Fruit fly (Drosophila melanogaster) whole organism, adult: ENCODE measurements around the gene CG32243.

ENCODE experiments used
- CG11617 ChIP-seq: fragments of 200-800 bp; sonication (Bioruptor generic); optimal IDR thresholded peaks from 2 replicates; lab custom pipeline; 2017; ENCODE audit warnings: mild to moderate bottlenecking, missing biosample characterization, missing genetic modification reagents, missing genetic modification characterization
- CG12768 ChIP-seq: fragments of 200-800 bp; sonication (Bioruptor generic); optimal IDR thresholded peaks from 2 replicates; lab custom pipeline; 2017; ENCODE audit warnings: missing biosample characterization, missing genetic modification characterization, mild to moderate bottlenecking, moderate library complexity, missing genetic modification reagents
- CG14711 ChIP-seq: fragments of 200-800 bp; sonication (Bioruptor generic); optimal IDR thresholded peaks from 2 replicates; lab custom pipeline; 2018; ENCODE audit warnings: missing biosample characterization, mild to moderate bottlenecking, missing genetic modification characterization, moderate library complexity
- CG1620 ChIP-seq: fragments of 200-800 bp; sonication (Bioruptor generic); optimal IDR thresholded peaks from 2 replicates; lab custom pipeline; 2016; ENCODE audit warnings: missing biosample characterization, missing genetic modification characterization
- CG33017 ChIP-seq: fragments of 200-800 bp; sonication (Bioruptor generic); optimal IDR thresholded peaks from 2 replicates; lab custom pipeline; 2018; ENCODE audit warnings: missing biosample characterization, mild to moderate bottlenecking, missing genetic modification characterization, moderate library complexity
- CG5204 ChIP-seq: fragments of 200-800 bp; sonication (Bioruptor generic); optimal IDR thresholded peaks from 2 replicates; lab custom pipeline; 2016; ENCODE audit warnings: missing biosample characterization, missing genetic modification characterization
- CG7045 ChIP-seq: fragments of 200-800 bp; sonication (Bioruptor generic); optimal IDR thresholded peaks from 2 replicates; lab custom pipeline; 2017; ENCODE audit warnings: missing biosample characterization, mild to moderate bottlenecking, missing genetic modification characterization
- CG7101 ChIP-seq: fragments of 200-800 bp; sonication (Bioruptor generic); optimal IDR thresholded peaks from 2 replicates; lab custom pipeline; 2018; ENCODE audit warnings: missing biosample characterization, mild to moderate bottlenecking, missing genetic modification characterization, moderate library complexity
- Clk ChIP-seq: fragments of 200-800 bp; sonication (Bioruptor generic); optimal IDR thresholded peaks from 2 replicates; lab custom pipeline; 2017; ENCODE audit warnings: missing biosample characterization, missing genetic modification characterization
- Crg-1 ChIP-seq: fragments of 200-800 bp; sonication (Bioruptor generic); optimal IDR thresholded peaks from 2 replicates; lab custom pipeline; 2016; ENCODE audit warnings: missing biosample characterization, missing genetic modification characterization
- Hr96 ChIP-seq: fragments of 200-800 bp; sonication (Bioruptor generic); optimal IDR thresholded peaks from 2 replicates; lab custom pipeline; 2016; ENCODE audit warnings: missing biosample characterization, missing genetic modification characterization
- Mnt ChIP-seq: fragments of 200-800 bp; sonication (Bioruptor generic); optimal IDR thresholded peaks from 2 replicates; lab custom pipeline; 2016; ENCODE audit warnings: missing biosample characterization, mild to moderate bottlenecking, missing genetic modification characterization
- bab1 ChIP-seq: fragments of 200-800 bp; sonication (Bioruptor generic); optimal IDR thresholded peaks from 3 replicates; lab custom pipeline; 2019; ENCODE audit warnings: missing biosample characterization, mild to moderate bottlenecking, missing genetic modification characterization, moderate library complexity
- cic ChIP-seq: fragments of 200-800 bp; sonication (Bioruptor generic); optimal IDR thresholded peaks from 2 replicates; lab custom pipeline; 2017; ENCODE audit warnings: missing biosample characterization, mild to moderate bottlenecking, missing genetic modification characterization, moderate library complexity
- cnc ChIP-seq, 2 experiments: fragments of >200 bp; optimal IDR thresholded peaks; 2 replicates each; lab custom pipeline; 2017
- kay ChIP-seq: fragments of 200-800 bp; sonication (Bioruptor generic); peaks from one replicate; lab custom pipeline; 2016; ENCODE audit warnings: missing biosample characterization, missing genetic modification characterization, borderline replicate concordance
- ovo ChIP-seq: fragments of 200-800 bp; sonication (Bioruptor generic); optimal IDR thresholded peaks from 2 replicates; lab custom pipeline; 2016; ENCODE audit warnings: missing biosample characterization, missing genetic modification characterization
- pad ChIP-seq: fragments of 200-800 bp; sonication (Bioruptor generic); optimal IDR thresholded peaks from 3 replicates; lab custom pipeline; 2017; ENCODE audit warnings: missing biosample characterization, missing genetic modification characterization, mild to moderate bottlenecking, moderate library complexity, missing genetic modification reagents
- tj ChIP-seq: fragments of 200-800 bp; sonication (Bioruptor generic); optimal IDR thresholded peaks from 3 replicates; lab custom pipeline; 2017; ENCODE audit warnings: missing biosample characterization, mild to moderate bottlenecking, missing genetic modification characterization, moderate library complexity
- toe ChIP-seq: fragments of 200-800 bp; sonication (Bioruptor generic); optimal IDR thresholded peaks from 2 replicates; lab custom pipeline; 2016; ENCODE audit warnings: missing biosample characterization, missing genetic modification characterization

CG32243 gene

DNA sequence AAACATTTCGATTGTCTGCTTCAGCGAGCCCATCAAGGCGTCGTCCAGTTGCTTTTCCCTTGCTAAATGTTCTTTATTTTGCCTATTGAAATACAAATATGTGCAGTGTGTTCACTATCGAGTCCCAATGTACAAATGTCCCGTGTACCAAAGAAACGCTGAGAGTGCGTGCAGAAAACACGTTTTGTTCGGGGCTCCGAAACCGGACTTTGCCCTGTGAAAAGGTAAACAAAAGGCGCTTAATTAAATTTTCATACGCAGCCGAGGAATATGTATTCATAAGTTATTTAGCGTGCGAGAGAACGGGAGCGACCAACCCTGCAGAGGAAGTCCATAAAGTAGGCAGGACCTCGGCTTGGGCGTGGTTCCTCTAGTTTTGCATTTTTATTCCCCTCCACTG lies 4.1 kb upstream of the CG32243 start:
- TF ChIP-seq Clk (GFP tag; lab: Kevin White, UChicago) (no peak), CG7101 (no peak), Mnt (GFP tag; lab: Kevin White, UChicago) (no peak), toe (GFP tag; lab: Kevin White, UChicago) (no peak), CG1620 (no peak), tj (no peak), CG7045 (no peak), cnc (optimal IDR thresholded peaks at IDR 0.05; lab: Kevin White, UChicago) (no peak), Crg-1 (GFP tag; lab: Kevin White, UChicago) (no peak)

- TF ChIP-seq tj = peak; percentile 49
- no peak for TF ChIP-seq CG14711 (tag; lab: Kevin White, UChicago)
Observed at dm6 chr3L:4544633-4545032, 3.6 kb upstream of the CG32243 start.

DNA sequence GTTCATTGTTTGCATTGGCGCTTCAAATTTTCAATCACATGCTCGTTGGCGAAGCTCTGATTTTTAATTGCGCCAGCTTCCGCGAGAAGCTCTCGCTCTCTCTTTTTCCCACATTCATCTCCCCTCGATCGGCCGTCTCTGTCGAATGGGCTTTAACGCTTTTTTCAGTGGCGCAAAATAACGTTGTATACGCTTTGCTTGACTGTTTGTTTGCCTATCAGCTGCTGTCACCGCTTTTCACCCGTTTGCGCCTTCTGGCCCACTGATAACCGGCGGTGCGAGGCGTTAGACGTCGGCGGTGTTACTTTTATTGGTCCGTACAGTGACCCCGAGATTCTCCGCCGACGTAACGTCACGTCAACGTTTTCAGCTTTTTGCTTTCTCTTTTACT lies 2.8 kb upstream of the CG32243 start:
- TF ChIP-seq bab1 (GFP tag; lab: Kevin White, UChicago) (peak; percentile 6), ovo (GFP tag; lab: Kevin White, UChicago) (peak; percentile 15), CG11617 (GFP tag; lab: Kevin White, UChicago) (no peak), CG7045 (no peak), toe (GFP tag; lab: Kevin White, UChicago) (peak; percentile 23), tj (peak; percentile 36), CG7101 (no peak), Mnt (GFP tag; lab: Kevin White, UChicago) (peak; percentile 38), CG12768 (GFP tag; lab: Kevin White, UChicago) (peak; percentile 55), Clk (GFP tag; lab: Kevin White, UChicago) (no peak), kay (GFP tag; lab: Kevin White, UChicago) (no peak), CG1620 (no peak), cic (GFP tag; lab: Kevin White, UChicago) (peak; percentile 66), CG33017 (tag; lab: Kevin White, UChicago) (no peak), pad (GFP tag; lab: Kevin White, UChicago) (no peak), CG14711 (tag; lab: Kevin White, UChicago) (no peak), CG5204 (GFP tag; lab: Kevin White, UChicago) (no peak), Hr96 (GFP tag; lab: Kevin White, UChicago) (no peak), cnc (optimal IDR thresholded peaks at IDR 0.05; lab: Kevin White, UChicago) (no peak), Crg-1 (GFP tag; lab: Kevin White, UChicago) (no peak)

dm6 chr3L:4543034-4543806 lies 2.2 kb upstream of the CG32243 start:
- TF ChIP-seq ovo (GFP tag; lab: Kevin White, UChicago) (no peak), CG11617 (GFP tag; lab: Kevin White, UChicago) (no peak), CG5204 (GFP tag; lab: Kevin White, UChicago) (peak; percentile 15), CG12768 (GFP tag; lab: Kevin White, UChicago) (peak; percentile 25)

- TF ChIP-seq ovo (GFP tag; lab: Kevin White, UChicago) = no peak
- TF ChIP-seq bab1 (GFP tag; lab: Kevin White, UChicago) = no peak
- TF ChIP-seq Crg-1 (GFP tag; lab: Kevin White, UChicago) = no peak
- TF ChIP-seq CG1620 = no peak
- TF ChIP-seq cic (GFP tag; lab: Kevin White, UChicago) = no peak
- no peak for TF ChIP-seq Clk (GFP tag; lab: Kevin White, UChicago)
- no peak for TF ChIP-seq cnc (optimal IDR thresholded peaks at IDR 0.05; lab: Kevin White, UChicago)
- TF ChIP-seq CG11617 (GFP tag; lab: Kevin White, UChicago) = no peak
- TF ChIP-seq kay (GFP tag; lab: Kevin White, UChicago) = no peak
- TF ChIP-seq tj = no peak
- no peak for TF ChIP-seq pad (GFP tag; lab: Kevin White, UChicago)
- TF ChIP-seq CG5204 (GFP tag; lab: Kevin White, UChicago) = no peak
- no peak for TF ChIP-seq CG14711 (tag; lab: Kevin White, UChicago)
- TF ChIP-seq Mnt (GFP tag; lab: Kevin White, UChicago) = no peak
- TF ChIP-seq CG33017 (tag; lab: Kevin White, UChicago) = no peak
- no peak for TF ChIP-seq CG7101
Observed at dm6 chr3L:4542530-4542929, 1.5 kb upstream of the CG32243 start.

- TF ChIP-seq pad (GFP tag; lab: Kevin White, UChicago) = peak; percentile 91
- TF ChIP-seq Hr96 (GFP tag; lab: Kevin White, UChicago) = peak; percentile 82
- TF ChIP-seq CG7045 = peak; percentile 99
- peak; percentile 75 for TF ChIP-seq CG1620
- TF ChIP-seq CG14711 (tag; lab: Kevin White, UChicago) = peak; percentile 98
- TF ChIP-seq CG11617 (GFP tag; lab: Kevin White, UChicago) = peak; percentile 97
- peak; percentile 98 for TF ChIP-seq CG12768 (GFP tag; lab: Kevin White, UChicago)
- peak; percentile 93 for TF ChIP-seq Crg-1 (GFP tag; lab: Kevin White, UChicago)
- TF ChIP-seq cic (GFP tag; lab: Kevin White, UChicago) = peak; percentile 88
- peak; percentile 88 for TF ChIP-seq CG5204 (GFP tag; lab: Kevin White, UChicago)
- peak; percentile 86 for TF ChIP-seq Mnt (GFP tag; lab: Kevin White, UChicago)
- peak; percentile 94 for TF ChIP-seq Clk (GFP tag; lab: Kevin White, UChicago)
- no peak for TF ChIP-seq cnc (optimal IDR thresholded peaks at IDR 0.05; lab: Kevin White, UChicago)
- TF ChIP-seq kay (GFP tag; lab: Kevin White, UChicago) = peak; percentile 90
- peak; percentile 100 for TF ChIP-seq CG33017 (tag; lab: Kevin White, UChicago)
- peak; percentile 99 for TF ChIP-seq CG7101
- peak; percentile 73 for TF ChIP-seq tj
- TF ChIP-seq ovo (GFP tag; lab: Kevin White, UChicago) = peak; percentile 86
- TF ChIP-seq toe (GFP tag; lab: Kevin White, UChicago) = peak; percentile 88
- TF ChIP-seq bab1 (GFP tag; lab: Kevin White, UChicago) = peak; percentile 99
Observed at dm6 chr3L:4541573-4542371, 728 bp upstream of the CG32243 start, which contains the start of gene CG11357. TSS of gene CG11357 (plus strand) at chr3L:4542051.
